Fruit fly (Drosophila melanogaster): ENCODE data around the gene SF2.

dm6 chr3R:16387039-16387438 is 45.3 kb upstream of the SF2 start:
- TF ChIP-seq Sin3A (optimal IDR thresholded peaks at IDR 0.05) (no peak), ttk (optimal IDR thresholded peaks at IDR 0.05) (no peak), h (optimal IDR thresholded peaks at IDR 0.05) (no peak), psq (optimal IDR thresholded peaks at IDR 0.05) (no peak)

Data from Kc167 (cell line).